Fruit fly (Drosophila melanogaster) whole organism, embryonic: Measurements from ENCODE around the gene Atg5.

Experiments used
- Abd-B ChIP-seq: fragments of 200-800 bp; sonication (Bioruptor generic); optimal IDR thresholded peaks from 2 replicates; lab custom pipeline; 2018; ENCODE audit warnings: missing biosample characterization, mild to moderate bottlenecking, missing genetic modification characterization, moderate library complexity
- Adf1 ChIP-seq: fragments of 200-800 bp; sonication (Bioruptor generic); IDR thresholded peaks from 2 replicates; pipeline ENCODE4 v1.3.6; 2022; ENCODE audit warnings: missing biosample characterization, missing genetic modification characterization
- Aef1 ChIP-seq: fragments of 200-800 bp; sonication (Bioruptor generic); IDR thresholded peaks from 3 replicates; pipeline ENCODE4 v1.3.6; 2022; ENCODE audit warnings: missing biosample characterization, missing genetic modification characterization
- Atf-2 ChIP-seq: fragments of 200-800 bp; sonication (Bioruptor generic); optimal IDR thresholded peaks from 2 replicates; lab custom pipeline; 2016; ENCODE audit warnings: missing biosample characterization, missing genetic modification characterization
- CG10147 ChIP-seq: fragments of 200-800 bp; sonication (Bioruptor generic); optimal IDR thresholded peaks from 2 replicates; lab custom pipeline; 2019; ENCODE audit warnings: missing biosample characterization, mild to moderate bottlenecking, missing genetic modification characterization, moderate library complexity
- CG12104 ChIP-seq: fragments of 200-800 bp; sonication (Bioruptor generic); optimal IDR thresholded peaks from 3 replicates; lab custom pipeline; 2016; ENCODE audit warnings: missing biosample characterization, missing genetic modification characterization
- CG12391 ChIP-seq: fragments of 200-800 bp; sonication (Bioruptor generic); optimal IDR thresholded peaks from 3 replicates; lab custom pipeline; 2018; ENCODE audit warnings: missing biosample characterization, mild to moderate bottlenecking, missing genetic modification characterization, moderate library complexity
- CG12769 ChIP-seq: fragments of 200-800 bp; sonication (Bioruptor generic); optimal IDR thresholded peaks from 2 replicates; lab custom pipeline; 2019; ENCODE audit warnings: missing biosample characterization, mild to moderate bottlenecking, missing genetic modification characterization, moderate library complexity
- CG17186 ChIP-seq: fragments of 200-800 bp; sonication (Bioruptor generic); optimal IDR thresholded peaks from 3 replicates; lab custom pipeline; 2017; ENCODE audit warnings: missing biosample characterization, missing genetic modification reagents, missing genetic modification characterization
- CG17359 ChIP-seq: fragments of 200-800 bp; sonication (Bioruptor generic); optimal IDR thresholded peaks from 3 replicates; lab custom pipeline; 2018; ENCODE audit warnings: missing biosample characterization, mild to moderate bottlenecking, missing genetic modification characterization, moderate library complexity
- CG18262 ChIP-seq: fragments of 200-800 bp; optimal IDR thresholded peaks from 3 replicates; lab custom pipeline; 2019; ENCODE audit warnings: missing biosample characterization, mild to moderate bottlenecking, missing genetic modification characterization, moderate library complexity
- CG2116 ChIP-seq: fragments of 200-800 bp; sonication (Bioruptor generic); optimal IDR thresholded peaks from 3 replicates; lab custom pipeline; 2018; ENCODE audit warnings: missing biosample characterization, mild to moderate bottlenecking, missing genetic modification characterization
- CG2712 ChIP-seq: fragments of 200-800 bp; optimal IDR thresholded peaks from 3 replicates; lab custom pipeline; 2019; ENCODE audit warnings: missing biosample characterization, mild to moderate bottlenecking, missing genetic modification characterization, moderate library complexity
- CG30020 ChIP-seq: fragments of 200-800 bp; optimal IDR thresholded peaks from 2 replicates; lab custom pipeline; 2019; ENCODE audit warnings: missing biosample characterization, mild to moderate bottlenecking, missing genetic modification characterization, moderate library complexity
- CG30403 ChIP-seq: fragments of 200-800 bp; sonication (Bioruptor generic); optimal IDR thresholded peaks from 3 replicates; lab custom pipeline; 2016; ENCODE audit warnings: missing biosample characterization, missing genetic modification characterization
- CG33213 ChIP-seq: fragments of 200-800 bp; sonication (Bioruptor generic); optimal IDR thresholded peaks from 3 replicates; lab custom pipeline; 2016; ENCODE audit warnings: missing biosample characterization, missing genetic modification characterization
- CG33557 ChIP-seq: fragments of 200-800 bp; sonication (Bioruptor generic); optimal IDR thresholded peaks from 2 replicates; lab custom pipeline; 2019; ENCODE audit warnings: missing biosample characterization, mild to moderate bottlenecking, missing genetic modification characterization, moderate library complexity
- CG3847 ChIP-seq: fragments of 200-800 bp; sonication (Bioruptor generic); IDR thresholded peaks from 2 replicates; pipeline ENCODE4 v1.3.6; 2022; ENCODE audit warnings: missing biosample characterization, missing genetic modification characterization
- CG4360 ChIP-seq: fragments of 200-800 bp; sonication (Bioruptor generic); IDR thresholded peaks from 2 replicates; pipeline ENCODE4 v1.3.6; 2022; ENCODE audit warnings: missing biosample characterization, missing genetic modification characterization
- CG8290 ChIP-seq, 3 experiments: fragments of 200-800 bp; sonication (Bioruptor generic); optimal IDR thresholded peaks; 2 replicates each; lab custom pipeline; 2016 to 2019; ENCODE audit warnings: missing biosample characterization in 3 of 3, missing genetic modification characterization in 3 of 3, mild to moderate bottlenecking in 2 of 3, moderate library complexity in 1 of 3
- CTCF ChIP-seq: fragments of 200-800 bp; sonication (Bioruptor generic); optimal IDR thresholded peaks from 2 replicates; lab custom pipeline; 2017; ENCODE audit warnings: missing biosample characterization, mild to moderate bottlenecking, missing genetic modification characterization, moderate library complexity
- Chrac-16 ChIP-seq: fragments of 200-800 bp; sonication (Bioruptor generic); optimal IDR thresholded peaks from 3 replicates; lab custom pipeline; 2016; ENCODE audit warnings: missing biosample characterization, missing genetic modification characterization
- CoRest ChIP-seq: fragments of 200-800 bp; sonication (Bioruptor generic); optimal IDR thresholded peaks from 3 replicates; lab custom pipeline; 2018; ENCODE audit warnings: missing biosample characterization, mild to moderate bottlenecking, missing genetic modification characterization, moderate library complexity
- D ChIP-seq, 2 experiments: fragments of 200-800 bp in 1 of 2; fragments of >200 bp in 1 of 2; sonication (Bioruptor generic) in 1 of 2; optimal IDR thresholded peaks; 2 replicates in 1 of 2; 3 replicates in 1 of 2; lab custom pipeline; 2017; ENCODE audit warnings: mild to moderate bottlenecking in 1 of 2, missing biosample characterization in 1 of 2, missing genetic modification characterization in 1 of 2, missing genetic modification reagents in 1 of 2
- Dp ChIP-seq: fragments of 200-800 bp; sonication (Bioruptor generic); optimal IDR thresholded peaks from 2 replicates; lab custom pipeline; 2018; ENCODE audit warnings: missing biosample characterization, mild to moderate bottlenecking, missing genetic modification characterization, moderate library complexity
- Dref ChIP-seq: fragments of 200-800 bp; sonication (Bioruptor generic); IDR thresholded peaks from 2 replicates; pipeline ENCODE4 v1.3.6; 2022; ENCODE audit warnings: missing biosample characterization, missing genetic modification characterization
- H15 ChIP-seq: fragments of 200-800 bp; sonication (Bioruptor generic); IDR thresholded peaks from 3 replicates; pipeline ENCODE4 v1.3.6; 2022; ENCODE audit warnings: missing biosample characterization, missing genetic modification characterization
- HmgZ ChIP-seq: fragments of 200-800 bp; sonication (Bioruptor generic); optimal IDR thresholded peaks from 2 replicates; lab custom pipeline; 2018; ENCODE audit warnings: missing biosample characterization, mild to moderate bottlenecking, missing genetic modification characterization
- Hr51 ChIP-seq, 2 experiments: fragments of 200-800 bp; sonication (Bioruptor generic); optimal IDR thresholded peaks; 2 replicates in 1 of 2; 3 replicates in 1 of 2; lab custom pipeline; 2016 to 2018; ENCODE audit warnings: missing biosample characterization in 2 of 2, missing genetic modification characterization in 2 of 2, mild to moderate bottlenecking in 1 of 2, moderate library complexity in 1 of 2
- NC2β ChIP-seq: fragments of 200-800 bp; sonication (Bioruptor generic); optimal IDR thresholded peaks from 2 replicates; lab custom pipeline; 2016; ENCODE audit warnings: missing biosample characterization, missing genetic modification characterization
- Nf-YB ChIP-seq: fragments of 200-800 bp; sonication (Bioruptor generic); optimal IDR thresholded peaks from 3 replicates; lab custom pipeline; 2019; ENCODE audit warnings: missing biosample characterization, mild to moderate bottlenecking, missing genetic modification characterization, moderate library complexity
- Scr ChIP-seq: fragments of 200-800 bp; sonication (Bioruptor generic); IDR thresholded peaks from 2 replicates; pipeline ENCODE4 v1.3.6; 2022; ENCODE audit warnings: missing biosample characterization, missing genetic modification characterization; ENCODE audit not compliant: partially characterized antibody
- YL-1 ChIP-seq: fragments of 200-800 bp; sonication (Bioruptor generic); optimal IDR thresholded peaks from 3 replicates; lab custom pipeline; 2017; ENCODE audit warnings: missing biosample characterization, mild to moderate bottlenecking, missing genetic modification characterization
- amos ChIP-seq: fragments of 200-800 bp; sonication (Bioruptor generic); IDR thresholded peaks from 2 replicates; pipeline ENCODE4 v1.3.6; 2022; ENCODE audit warnings: missing biosample characterization, missing genetic modification characterization; ENCODE audit not compliant: partially characterized antibody
- exex ChIP-seq: fragments of 200-800 bp; sonication (Bioruptor generic); optimal IDR thresholded peaks from 4 replicates; lab custom pipeline; 2018; ENCODE audit warnings: missing biosample characterization, mild to moderate bottlenecking, missing genetic modification characterization, moderate library complexity
- fu2 ChIP-seq: fragments of 200-800 bp; sonication (Bioruptor generic); optimal IDR thresholded peaks from 2 replicates; lab custom pipeline; 2016; ENCODE audit warnings: missing biosample characterization, missing genetic modification characterization
- gro ChIP-seq: fragments of 200-800 bp; sonication (Bioruptor generic); optimal IDR thresholded peaks from 2 replicates; lab custom pipeline; 2016; ENCODE audit warnings: missing biosample characterization, missing genetic modification characterization
- hb ChIP-seq: fragments of 200-800 bp; sonication (Bioruptor generic); IDR thresholded peaks from 3 replicates; pipeline ENCODE4 v1.3.6; 2022; ENCODE audit warnings: missing biosample characterization, missing genetic modification characterization; ENCODE audit not compliant: partially characterized antibody
- mirr ChIP-seq: fragments of 200-800 bp; sonication (Bioruptor generic); optimal IDR thresholded peaks from 3 replicates; lab custom pipeline; 2018; ENCODE audit warnings: missing biosample characterization, mild to moderate bottlenecking, missing genetic modification characterization
- nerfin-2 ChIP-seq: fragments of 200-800 bp; sonication (Bioruptor generic); IDR thresholded peaks from 2 replicates; pipeline ENCODE4 v1.3.6; 2022; ENCODE audit warnings: missing biosample characterization, missing genetic modification characterization; ENCODE audit not compliant: partially characterized antibody
- pho ChIP-seq: fragments of 200-800 bp; sonication (Bioruptor generic); optimal IDR thresholded peaks from 2 replicates; lab custom pipeline; 2016; ENCODE audit warnings: missing biosample characterization, missing genetic modification characterization
- phol ChIP-seq: fragments of 200-800 bp; sonication (Bioruptor generic); optimal IDR thresholded peaks from 3 replicates; lab custom pipeline; 2018; ENCODE audit warnings: missing biosample characterization, mild to moderate bottlenecking, missing genetic modification characterization, moderate library complexity
- prd ChIP-seq, 3 experiments: fragments of >200 bp in 2 of 3; fragments of 200-800 bp in 1 of 3; sonication (Bioruptor generic) in 1 of 3; optimal IDR thresholded peaks in 2 of 3; IDR thresholded peaks in 1 of 3; 2 replicates in 2 of 3; 3 replicates in 1 of 3; pipeline versions ENCODE4 v1.3.6 to Lab custom; 2017 to 2022; ENCODE audit warnings: missing biosample characterization in 1 of 3, missing genetic modification characterization in 1 of 3
- rib ChIP-seq: fragments of 200-800 bp; sonication (Bioruptor generic); IDR thresholded peaks from 2 replicates; pipeline ENCODE4 v1.3.6; 2022; ENCODE audit warnings: missing biosample characterization, missing genetic modification characterization
- sqz ChIP-seq: fragments of 200-800 bp; sonication (Bioruptor generic); optimal IDR thresholded peaks from 3 replicates; lab custom pipeline; 2018; ENCODE audit warnings: missing biosample characterization, mild to moderate bottlenecking, missing genetic modification characterization
- tio ChIP-seq: fragments of 200-800 bp; sonication (Bioruptor generic); optimal IDR thresholded peaks from 2 replicates; lab custom pipeline; 2017; ENCODE audit warnings: missing biosample characterization, missing genetic modification characterization, inconsistent platforms
- unc-4 ChIP-seq: fragments of 200-800 bp; sonication (Bioruptor generic); IDR thresholded peaks from 2 replicates; pipeline ENCODE4 v1.3.6; 2022; ENCODE audit warnings: missing biosample characterization, missing genetic modification characterization; ENCODE audit not compliant: partially characterized antibody
- yki ChIP-seq: fragments of >200 bp; optimal IDR thresholded peaks from 3 replicates; lab custom pipeline; 2018

Gene Atg5

DNA sequence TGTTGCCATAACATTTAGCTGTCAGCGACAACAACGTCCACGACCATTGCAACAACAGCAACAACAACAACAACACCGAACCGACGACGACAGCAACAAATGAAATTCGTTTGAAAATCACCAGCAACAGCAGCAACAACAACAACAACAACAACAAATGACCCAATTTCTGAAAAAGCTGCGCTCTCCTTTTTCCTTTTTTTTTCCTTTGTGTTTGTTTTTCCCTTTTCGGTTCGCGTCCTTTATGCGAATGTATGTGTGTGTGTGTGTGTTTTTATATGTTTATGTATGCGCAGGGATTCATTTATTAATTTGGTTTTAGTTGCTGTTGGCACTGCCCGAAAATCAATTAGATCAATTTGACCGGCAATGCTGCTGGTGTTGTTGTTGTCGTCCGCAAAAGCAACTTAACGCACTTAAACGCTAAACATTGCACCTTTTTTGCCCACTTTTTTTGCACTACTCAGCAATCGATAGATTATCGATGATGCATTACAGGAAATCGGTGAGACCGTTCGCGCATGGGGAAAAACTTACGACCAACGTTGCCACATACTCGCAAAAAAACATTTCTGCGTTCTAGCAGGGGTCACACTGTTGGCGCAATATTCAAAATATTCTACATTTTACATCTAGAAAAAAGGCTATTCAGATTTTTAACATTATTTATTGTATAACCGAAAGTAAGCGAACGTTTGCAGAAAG is 32.6 kb downstream of the Atg5 start, which contains the start of gene unc-119 (continued):
- TF ChIP-seq Atf-2 (GFP tag; lab: Kevin White, UChicago) (no peak), Dp (peak; percentile 93), CG12104 (GFP tag; lab: Kevin White, UChicago) (no peak), Scr (peak; percentile 67), Abd-B (GFP tag; lab: Kevin White, UChicago) (no peak), rib (GFP tag; lab: Robert Waterston, UW) (peak; percentile 80), NC2β (GFP tag; lab: Kevin White, UChicago) (peak; percentile 16), CG10147 (GFP tag; lab: Kevin White, UChicago) (peak; percentile 1), CG2712 (tag; lab: Kevin White, UChicago) (peak; percentile 21), pho (GFP tag; lab: Kevin White, UChicago) (peak; percentile 10), phol (tag; lab: Kevin White, UChicago) (peak; percentile 37), CG30403 (GFP tag; lab: Kevin White, UChicago) (peak; percentile 6), hb (GFP tag; lab: Robert Waterston, UW) (peak; percentile 60; the same call in 2 of the 3 replicates), H15 (GFP tag; lab: Robert Waterston, UW) (no peak), HmgZ (tag; lab: Kevin White, UChicago) (peak; percentile 0), Adf1 (GFP tag; lab: Robert Waterston, UW) (no peak), tio (no peak), CG8290 (GFP tag; optimal IDR thresholded peaks at IDR 0.05; lab: Kevin White, UChicago) (peak; percentile 23), CG8290 (tag; optimal IDR thresholded peaks at IDR 0.05; lab: Kevin White, UChicago) (peak in 1 of 2 experiments; percentile 70), sqz (GFP tag; lab: Kevin White, UChicago) (peak; percentile 78), Chrac-16 (GFP tag; lab: Kevin White, UChicago) (no peak), gro (GFP tag; lab: Kevin White, UChicago) (peak; percentile 22), amos (peak; percentile 79), D (optimal IDR thresholded peaks at IDR 0.05; lab: Kevin White, UChicago) (peak; percentile 9), D (GFP tag; optimal IDR thresholded peaks at IDR 0.05; lab: Kevin White, UChicago) (no peak), CG18262 (tag; lab: Kevin White, UChicago) (no peak), CG17186 (GFP tag; lab: Kevin White, UChicago) (peak; percentile 82), CG4360 (peak; percentile 96), CG17359 (tag; lab: Kevin White, UChicago) (no peak), Nf-YB (GFP tag; lab: Kevin White, UChicago) (peak; percentile 18), unc-4 (GFP tag; lab: Robert Waterston, UW) (peak; percentile 72), Dref (GFP tag; lab: Robert Waterston, UW) (peak; percentile 86), CG12769 (tag; lab: Kevin White, UChicago) (peak; percentile 25), CTCF (peak; percentile 63), CoRest (peak; percentile 52), CG33557 (GFP tag; lab: Kevin White, UChicago) (no peak), Aef1 (GFP tag; lab: Robert Waterston, UW) (no peak), CG33213 (GFP tag; lab: Kevin White, UChicago) (peak; percentile 53), CG2116 (peak; percentile 79), CG3847 (GFP tag; lab: Robert Waterston, UW) (peak; percentile 86), prd (optimal IDR thresholded peaks at IDR 0.05; lab: Kevin White, UChicago) (no peak), prd (GFP tag; IDR thresholded peaks at IDR 0.05; lab: Robert Waterston, UW) (no peak), fu2 (GFP tag; lab: Kevin White, UChicago) (no peak), mirr (GFP tag; lab: Kevin White, UChicago) (no peak), Hr51 (GFP tag; optimal IDR thresholded peaks at IDR 0.05; lab: Kevin White, UChicago) (no peak), CG30020 (tag; lab: Kevin White, UChicago) (peak; percentile 32), exex (tag; lab: Kevin White, UChicago) (no peak), CG12391 (tag; lab: Kevin White, UChicago) (peak; percentile 16), yki (lab: Kevin White, UChicago) (no peak), nerfin-2 (GFP tag; lab: Robert Waterston, UW) (peak; percentile 55; the same call in 1 of the 2 replicates), YL-1 (GFP tag; lab: Kevin White, UChicago) (peak; percentile 14)
